Fruit fly (Drosophila melanogaster) whole organism, embryonic: Measurements from ENCODE around the gene CG4270.
A peak's percentile ranks its signal among the peaks of the same experiment; 100 is the strongest.

Experiments used
- CG10321 ChIP-seq: fragments of 200-800 bp; sonication (Bioruptor generic); IDR thresholded peaks from 2 replicates; pipeline ENCODE4 v1.3.6; 2022; ENCODE audit warnings: missing biosample characterization, missing genetic modification characterization
- CG13287 ChIP-seq: fragments of 200-800 bp; sonication (Bioruptor generic); IDR thresholded peaks from 2 replicates; pipeline ENCODE4 v1.3.6; 2022; ENCODE audit warnings: missing biosample characterization, missing genetic modification characterization; ENCODE audit not compliant: partially characterized antibody
- CG13624 ChIP-seq: fragments of 200-800 bp; sonication (Bioruptor generic); optimal IDR thresholded peaks from 2 replicates; lab custom pipeline; 2016; ENCODE audit warnings: missing biosample characterization, missing genetic modification characterization
- CG1529 ChIP-seq: fragments of 200-800 bp; sonication (Bioruptor generic); optimal IDR thresholded peaks from 3 replicates; lab custom pipeline; 2018; ENCODE audit warnings: missing biosample characterization, missing genetic modification characterization
- CG16813 ChIP-seq: fragments of 200-800 bp; sonication (Bioruptor generic); IDR thresholded peaks from 3 replicates; pipeline ENCODE4 v1.3.6; 2022; ENCODE audit warnings: missing biosample characterization, missing genetic modification characterization; ENCODE audit not compliant: partially characterized antibody
- CG17361 ChIP-seq: fragments of 200-800 bp; sonication (Bioruptor generic); IDR thresholded peaks from 3 replicates; pipeline ENCODE4 v1.3.6; 2022; ENCODE audit warnings: missing biosample characterization, missing genetic modification characterization
- CG17802 ChIP-seq: fragments of 200-800 bp; sonication (Bioruptor generic); optimal IDR thresholded peaks from 2 replicates; lab custom pipeline; 2018; ENCODE audit warnings: missing biosample characterization, mild to moderate bottlenecking, missing genetic modification characterization, moderate library complexity
- CG18011 ChIP-seq: fragments of 200-800 bp; sonication (Bioruptor generic); optimal IDR thresholded peaks from 2 replicates; lab custom pipeline; 2017; ENCODE audit warnings: missing biosample characterization, missing genetic modification characterization, mild to moderate bottlenecking, moderate library complexity, missing genotype
- CG18476 ChIP-seq: fragments of 200-800 bp; sonication (Bioruptor generic); optimal IDR thresholded peaks from 2 replicates; lab custom pipeline; 2016; ENCODE audit warnings: missing biosample characterization, mild to moderate bottlenecking, missing genetic modification characterization
- CG18599 ChIP-seq: fragments of 200-800 bp; sonication (Bioruptor generic); optimal IDR thresholded peaks from 3 replicates; lab custom pipeline; 2017; ENCODE audit warnings: missing biosample characterization, missing genetic modification characterization, mild to moderate bottlenecking, moderate library complexity, missing genetic modification reagents
- CG42726 ChIP-seq: fragments of 200-800 bp; sonication (Bioruptor generic); IDR thresholded peaks from 2 replicates; pipeline ENCODE4 v1.3.6; 2022; ENCODE audit warnings: missing biosample characterization, missing genetic modification characterization; ENCODE audit not compliant: partially characterized antibody
- CG4328 ChIP-seq: fragments of 200-800 bp; sonication (Bioruptor generic); optimal IDR thresholded peaks from 3 replicates; lab custom pipeline; 2017; ENCODE audit warnings: missing biosample characterization, missing genetic modification reagents, missing genetic modification characterization
- CG5953 ChIP-seq: fragments of 200-800 bp; sonication (Bioruptor generic); IDR thresholded peaks from 2 replicates; pipeline ENCODE4 v1.3.6; 2022; ENCODE audit warnings: missing biosample characterization, missing genetic modification characterization
- CG6254 ChIP-seq: fragments of 200-800 bp; sonication (Bioruptor generic); optimal IDR thresholded peaks from 3 replicates; lab custom pipeline; 2017; ENCODE audit warnings: mild to moderate bottlenecking, missing biosample characterization, missing genetic modification reagents, missing genetic modification characterization
- CG6654 ChIP-seq: fragments of 200-800 bp; sonication (Bioruptor generic); optimal IDR thresholded peaks from 2 replicates; lab custom pipeline; 2017; ENCODE audit warnings: missing biosample characterization, mild to moderate bottlenecking, missing genetic modification characterization
- CG7786 ChIP-seq: fragments of 200-800 bp; sonication (Bioruptor generic); optimal IDR thresholded peaks from 2 replicates; lab custom pipeline; 2016; ENCODE audit warnings: missing biosample characterization, missing genetic modification characterization
- CG8924 ChIP-seq: fragments of 200-800 bp; optimal IDR thresholded peaks from 3 replicates; lab custom pipeline; 2019; ENCODE audit warnings: missing biosample characterization, mild to moderate bottlenecking, missing genetic modification characterization, moderate library complexity
- CG9932 ChIP-seq: fragments of 200-800 bp; sonication (Bioruptor generic); IDR thresholded peaks from 2 replicates; pipeline ENCODE4 v1.3.6; 2022; ENCODE audit warnings: missing biosample characterization, missing genetic modification characterization
- CoRest ChIP-seq: fragments of 200-800 bp; sonication (Bioruptor generic); optimal IDR thresholded peaks from 3 replicates; lab custom pipeline; 2018; ENCODE audit warnings: missing biosample characterization, mild to moderate bottlenecking, missing genetic modification characterization, moderate library complexity
- Deaf1 ChIP-seq: fragments of 200-800 bp; optimal IDR thresholded peaks from 3 replicates; lab custom pipeline; 2019; ENCODE audit warnings: missing biosample characterization, mild to moderate bottlenecking, missing genetic modification characterization, moderate library complexity
- Dek ChIP-seq: fragments of 200-800 bp; sonication (Bioruptor generic); optimal IDR thresholded peaks from 3 replicates; lab custom pipeline; 2019; ENCODE audit warnings: missing biosample characterization, mild to moderate bottlenecking, missing genetic modification characterization, moderate library complexity
- Drgx ChIP-seq: fragments of 200-800 bp; sonication (Bioruptor generic); IDR thresholded peaks from 2 replicates; pipeline ENCODE4 v1.3.6; 2022; ENCODE audit warnings: missing biosample characterization, missing genetic modification characterization
- Fer3 ChIP-seq: fragments of 200-800 bp; sonication (Bioruptor generic); optimal IDR thresholded peaks from 2 replicates; lab custom pipeline; 2018; ENCODE audit warnings: missing biosample characterization, mild to moderate bottlenecking, missing genetic modification characterization, moderate library complexity
- Kr ChIP-seq: fragments of 200-800 bp; sonication (Bioruptor generic); optimal IDR thresholded peaks from 2 replicates; lab custom pipeline; 2017; ENCODE audit warnings: missing biosample characterization, mild to moderate bottlenecking, missing genetic modification characterization
- Meics ChIP-seq: fragments of 200-800 bp; sonication (Bioruptor generic); optimal IDR thresholded peaks from 2 replicates; lab custom pipeline; 2017; ENCODE audit warnings: missing biosample characterization, mild to moderate bottlenecking, missing genetic modification characterization
- Sry-δ ChIP-seq: fragments of 200-800 bp; sonication (Bioruptor generic); optimal IDR thresholded peaks from 2 replicates; lab custom pipeline; 2016; ENCODE audit warnings: missing biosample characterization, missing genetic modification characterization
- Taf1 ChIP-seq: fragments of 200-800 bp; sonication (Bioruptor generic); IDR thresholded peaks from 2 replicates; pipeline ENCODE4 v1.3.6; 2022; ENCODE audit warnings: missing biosample characterization, missing genetic modification characterization
- abd-A ChIP-seq: fragments of 200-800 bp; sonication (Bioruptor generic); optimal IDR thresholded peaks from 3 replicates; lab custom pipeline; 2019; ENCODE audit warnings: missing biosample characterization, mild to moderate bottlenecking, missing genetic modification characterization, moderate library complexity
- amos ChIP-seq: fragments of 200-800 bp; sonication (Bioruptor generic); IDR thresholded peaks from 2 replicates; pipeline ENCODE4 v1.3.6; 2022; ENCODE audit warnings: missing biosample characterization, missing genetic modification characterization; ENCODE audit not compliant: partially characterized antibody
- bigmax ChIP-seq: fragments of 200-800 bp; sonication (Bioruptor generic); optimal IDR thresholded peaks from 2 replicates; lab custom pipeline; 2018; ENCODE audit warnings: missing biosample characterization, mild to moderate bottlenecking, missing genetic modification characterization
- caup ChIP-seq: fragments of 200-800 bp; sonication (Bioruptor generic); optimal IDR thresholded peaks from 3 replicates; lab custom pipeline; 2017; ENCODE audit warnings: missing biosample characterization, mild to moderate bottlenecking, missing genetic modification characterization, moderate library complexity; ENCODE audit not compliant: severe bottlenecking
- chinmo ChIP-seq: fragments of 200-800 bp; sonication (Bioruptor generic); IDR thresholded peaks from 4 replicates; pipeline ENCODE4 v1.3.6; 2022; ENCODE audit warnings: missing biosample characterization, missing genetic modification characterization; ENCODE audit not compliant: partially characterized antibody
- chn ChIP-seq: fragments of 200-800 bp; sonication (Bioruptor generic); optimal IDR thresholded peaks from 2 replicates; lab custom pipeline; 2016; ENCODE audit warnings: missing biosample characterization, missing genetic modification characterization
- crol ChIP-seq: fragments of 200-800 bp; sonication (Bioruptor generic); IDR thresholded peaks from 2 replicates; pipeline ENCODE4 v1.3.6; 2022; ENCODE audit warnings: missing biosample characterization, missing genetic modification characterization
- dati ChIP-seq: fragments of 200-800 bp; sonication (Bioruptor generic); IDR thresholded peaks from 2 replicates; pipeline ENCODE4 v1.3.6; 2022; ENCODE audit warnings: missing biosample characterization, missing genetic modification characterization
- fru ChIP-seq: fragments of >200 bp; optimal IDR thresholded peaks from 2 replicates; lab custom pipeline; 2017
- grn ChIP-seq: fragments of 200-800 bp; sonication (Bioruptor generic); optimal IDR thresholded peaks from 3 replicates; lab custom pipeline; 2017; ENCODE audit warnings: missing biosample characterization, missing genetic modification characterization
- gt ChIP-seq: fragments of 200-800 bp; sonication (Bioruptor generic); IDR thresholded peaks from 2 replicates; pipeline ENCODE4 v1.3.6; 2022; ENCODE audit warnings: missing biosample characterization, missing genetic modification characterization
- her ChIP-seq: fragments of 200-800 bp; sonication (Bioruptor generic); optimal IDR thresholded peaks from 2 replicates; lab custom pipeline; 2016; ENCODE audit warnings: missing biosample characterization, missing genetic modification characterization
- inv ChIP-seq: fragments of 200-800 bp; sonication (Bioruptor generic); IDR thresholded peaks from 2 replicates; pipeline ENCODE4 v1.3.6; 2022; ENCODE audit warnings: missing biosample characterization, missing genetic modification characterization; ENCODE audit not compliant: partially characterized antibody
- ken ChIP-seq: fragments of 200-800 bp; sonication (Bioruptor generic); IDR thresholded peaks from 3 replicates; pipeline ENCODE4 v1.3.6; 2022; ENCODE audit warnings: missing biosample characterization, missing genetic modification characterization
- mirr ChIP-seq: fragments of 200-800 bp; sonication (Bioruptor generic); optimal IDR thresholded peaks from 3 replicates; lab custom pipeline; 2018; ENCODE audit warnings: missing biosample characterization, mild to moderate bottlenecking, missing genetic modification characterization
- peb ChIP-seq: fragments of 200-800 bp; sonication (Bioruptor generic); IDR thresholded peaks from 2 replicates; pipeline ENCODE4 v1.3.6; 2022; ENCODE audit warnings: missing biosample characterization, missing genetic modification characterization
- pfk ChIP-seq: fragments of 200-800 bp; sonication (Bioruptor generic); optimal IDR thresholded peaks from 2 replicates; lab custom pipeline; 2018; ENCODE audit warnings: missing biosample characterization, mild to moderate bottlenecking, missing genetic modification characterization, moderate library complexity
- rib ChIP-seq: fragments of 200-800 bp; sonication (Bioruptor generic); IDR thresholded peaks from 2 replicates; pipeline ENCODE4 v1.3.6; 2022; ENCODE audit warnings: missing biosample characterization, missing genetic modification characterization
- row ChIP-seq: fragments of 200-800 bp; sonication (Bioruptor generic); IDR thresholded peaks from 3 replicates; pipeline ENCODE4 v1.3.6; 2022; ENCODE audit warnings: missing biosample characterization, missing genetic modification characterization
- sd ChIP-seq: fragments of 200-800 bp; sonication (Bioruptor generic); optimal IDR thresholded peaks from 3 replicates; lab custom pipeline; 2018; ENCODE audit warnings: missing biosample characterization, mild to moderate bottlenecking, missing genetic modification characterization, moderate library complexity
- so ChIP-seq: fragments of 200-800 bp; sonication (Bioruptor generic); IDR thresholded peaks from 3 replicates; pipeline ENCODE4 v1.3.6; 2022; ENCODE audit warnings: missing biosample characterization, missing genetic modification characterization
- sob ChIP-seq: fragments of 200-800 bp; sonication (Bioruptor generic); IDR thresholded peaks from 2 replicates; pipeline ENCODE4 v1.3.6; 2022; ENCODE audit warnings: missing biosample characterization, missing genetic modification characterization
- yki ChIP-seq: fragments of >200 bp; optimal IDR thresholded peaks from 3 replicates; lab custom pipeline; 2018

CG4270 gene

dm6 chr2L:2221649-2222150 lies 41.5 kb upstream of the CG4270 start (continued):
- TF ChIP-seq CG13624 (GFP tag; lab: Kevin White, UChicago) (peak; percentile 96), amos (GFP tag; lab: Robert Waterston, UW) (no peak), CG5953 (GFP tag; lab: Robert Waterston, UW) (peak; percentile 96), CG18599 (peak; percentile 97), bigmax (peak; percentile 65), CG17361 (peak; percentile 95), yki (no peak), CG1529 (GFP tag; lab: Kevin White, UChicago) (peak; percentile 95), CG16813 (no peak), caup (GFP tag; lab: Kevin White, UChicago) (peak; percentile 96), CG8924 (tag; lab: Kevin White, UChicago) (peak; percentile 98), sd (tag; lab: Kevin White, UChicago) (peak; percentile 85), ken (GFP tag; lab: Robert Waterston, UW) (peak; percentile 96), mirr (peak; percentile 94), Taf1 (GFP tag; lab: Robert Waterston, UW) (peak; percentile 95), chinmo (GFP tag; lab: Robert Waterston, UW) (peak; percentile 91; the same call in 3 of the 4 replicates), CG4328 (GFP tag; lab: Kevin White, UChicago) (peak; percentile 79), CG7786 (GFP tag; lab: Kevin White, UChicago) (peak; percentile 97), gt (GFP tag; lab: Robert Waterston, UW) (peak; percentile 91), peb (GFP tag; lab: Robert Waterston, UW) (peak; percentile 93), so (GFP tag; lab: Robert Waterston, UW) (peak; percentile 98), Dek (tag; lab: Kevin White, UChicago) (peak; percentile 98), pfk (GFP tag; lab: Kevin White, UChicago) (no peak), CG18011 (GFP tag; lab: Kevin White, UChicago) (peak; percentile 91), fru (lab: Kevin White, UChicago) (no peak), Meics (GFP tag; lab: Kevin White, UChicago) (peak; percentile 97), abd-A (tag; lab: Kevin White, UChicago) (peak; percentile 48), CG13287 (GFP tag; lab: Robert Waterston, UW) (peak; percentile 31; the same call in 1 of the 2 replicates), Deaf1 (tag; lab: Kevin White, UChicago) (peak; percentile 79), her (GFP tag; lab: Kevin White, UChicago) (peak; percentile 90), dati (GFP tag; lab: Robert Waterston, UW) (peak; percentile 92), CG17802 (tag; lab: Kevin White, UChicago) (peak; percentile 64), CG10321 (GFP tag; lab: Robert Waterston, UW) (peak; percentile 80), Fer3 (peak; percentile 96), CG9932 (GFP tag; lab: Robert Waterston, UW) (peak; percentile 99), Kr (GFP tag; lab: Kevin White, UChicago) (peak; percentile 77), row (GFP tag; lab: Robert Waterston, UW) (peak; percentile 99), CG42726 (GFP tag; lab: Robert Waterston, UW) (no peak), sob (GFP tag; lab: Robert Waterston, UW) (peak; percentile 99), Sry-δ (GFP tag; lab: Kevin White, UChicago) (peak; percentile 51), grn (GFP tag; lab: Kevin White, UChicago) (peak; percentile 86), inv (GFP tag; lab: Robert Waterston, UW) (no peak), chn (GFP tag; lab: Kevin White, UChicago) (peak; percentile 97), crol (peak; percentile 70), rib (peak; percentile 99), CG6654 (GFP tag; lab: Kevin White, UChicago) (peak; percentile 81), Drgx (peak; percentile 99), CG6254 (GFP tag; lab: Kevin White, UChicago) (peak; percentile 80), CG18476 (GFP tag; lab: Kevin White, UChicago) (peak; percentile 95), CoRest (peak; percentile 97)
